Worm (Caenorhabditis elegans): ENCODE results near the gene F13B12.1.

DNA sequence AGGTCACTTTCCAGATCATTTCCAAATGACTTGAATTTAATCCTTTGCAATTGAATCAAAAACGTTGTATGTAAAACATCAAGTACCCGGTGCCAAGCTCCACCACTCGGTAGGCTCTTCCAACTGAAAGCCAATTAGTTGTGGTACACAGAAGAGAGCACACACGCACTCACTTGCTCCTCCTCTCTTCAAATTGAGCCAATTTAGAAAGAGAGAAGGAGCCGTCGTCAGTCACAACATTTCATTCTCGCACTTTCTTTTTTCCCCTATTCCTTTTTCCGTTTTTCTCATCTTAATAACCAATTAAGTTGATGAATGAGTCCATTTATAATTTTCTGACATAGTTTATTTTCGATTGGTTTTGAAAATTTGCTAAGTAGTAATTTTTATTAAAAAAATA lies 26.2 kb downstream of the F13B12.1 start:
- TF ChIP-seq sox-4 (tag; optimal IDR thresholded peaks at IDR 0.05): no peak
- TF ChIP-seq pha-4 (tag; optimal IDR thresholded peaks at IDR 0.05): no peak
- TF ChIP-seq unc-3 (GFP tag; conservative IDR thresholded peaks at IDR 0.05): no peak
- no peak for TF ChIP-seq unc-3 (tag; optimal IDR thresholded peaks at IDR 0.05)
- TF ChIP-seq unc-86 (tag; optimal IDR thresholded peaks at IDR 0.05): no peak
- TF ChIP-seq ref-2 (tag; optimal IDR thresholded peaks at IDR 0.05): no peak
